Worm (Caenorhabditis elegans): Measurements from ENCODE around the gene ent-4.

DNA sequence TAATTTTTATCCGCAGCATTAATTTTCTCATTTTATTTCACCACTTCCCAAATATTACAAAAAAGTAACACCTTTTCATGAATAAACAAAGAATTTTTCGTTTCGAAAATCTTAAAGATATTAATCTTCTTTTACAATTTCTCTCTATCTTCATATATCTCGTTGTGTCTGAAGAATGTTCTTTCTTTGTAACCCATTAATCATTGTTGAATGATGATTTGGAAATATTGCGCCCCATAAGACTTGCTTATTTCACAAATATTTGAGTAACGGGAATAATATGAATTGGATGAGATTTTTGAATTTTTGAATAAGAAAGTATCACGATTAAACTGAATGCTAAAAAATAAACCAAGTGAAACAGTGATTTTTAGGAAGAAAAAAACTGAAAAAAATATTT, 5.7 kb upstream of the ent-4 start:
- no peak for TF ChIP-seq fos-1 (tag; optimal IDR thresholded peaks at IDR 0.05)
- TF ChIP-seq set-16 (GFP tag; IDR thresholded peaks at IDR 0.05), result no peak
- no peak for TF ChIP-seq lir-3 (tag; optimal IDR thresholded peaks at IDR 0.05)
- TF ChIP-seq lsy-2 (tag; optimal IDR thresholded peaks at IDR 0.05), result no peak
- no peak for TF ChIP-seq T20F7.1 (GFP tag; optimal IDR thresholded peaks at IDR 0.05)

All from whole organism, L4 larva.